Worm (Caenorhabditis elegans) whole organism, L4/young adult: ENCODE data around the gene fbxa-28.

Experiments
- W03F9.2 ChIP-seq: fragments of 150-350 bp; optimal IDR thresholded peaks from 2 replicates; lab custom pipeline; 2014; ENCODE audit warnings: missing biosample characterization, missing genetic modification characterization
- dao-5 ChIP-seq: sonication (generic microtip); optimal IDR thresholded peaks from 2 replicates; lab custom pipeline; 2016; ENCODE audit warnings: missing genotype, missing genetic modification characterization, moderate library complexity, missing compliant biosample characterization
- him-1 ChIP-seq: sonication (generic microtip); optimal IDR thresholded peaks from 2 replicates; lab custom pipeline; 2016; ENCODE audit warnings: missing genotype, missing genetic modification reagents, missing genetic modification characterization, missing compliant biosample characterization

DNA sequence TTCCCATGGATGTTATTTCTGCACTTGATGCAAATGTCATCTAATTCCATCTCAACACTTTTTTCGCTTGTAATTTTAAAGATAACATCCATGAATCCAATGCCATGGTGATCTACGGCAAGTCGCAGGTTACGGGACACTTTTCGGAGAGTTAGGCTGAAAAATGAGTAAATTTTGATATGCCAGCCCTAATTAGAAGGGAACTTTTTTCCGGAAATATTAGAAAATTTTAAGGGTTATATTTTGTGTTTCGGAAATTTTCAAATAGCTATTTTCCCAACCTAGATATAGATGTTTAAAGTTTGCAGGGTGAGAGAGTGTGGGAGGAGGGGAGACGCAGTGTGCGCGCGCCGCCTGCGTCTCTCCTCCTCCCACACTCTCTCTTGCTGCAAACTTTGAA is 9.6 kb downstream of the fbxa-28 start:
- TF ChIP-seq W03F9.2 (tag; lab: Kevin White, UChicago) (no peak), him-1 (tag; lab: Kevin White, UChicago) (no peak), dao-5 (no peak)
